Fruit fly (Drosophila melanogaster) S2 (cell line): Measurements from ENCODE around the gene Ctl2.

Source experiments
- CG8478 ChIP-seq: fragments of >200 bp; optimal IDR thresholded peaks from 2 replicates; lab custom pipeline; 2018
- CTCF ChIP-seq, 2 experiments: fragments of >200 bp; optimal IDR thresholded peaks; 2 replicates each; lab custom pipeline; 2018

- TF ChIP-seq CG8478 (lab: Kevin White, UChicago) (no peak), CTCF (optimal IDR thresholded peaks at IDR 0.05; lab: Kevin White, UChicago) (peak; percentile 53 to 69)
Measured at dm6 chr3R:29148072-29148471, 24.9 kb downstream of the Ctl2 start, which contains the start of the genes CG11882 and Pglym78.
